Worm (Caenorhabditis elegans) whole organism, midembryonic: ENCODE data around the gene tag-10.

Source experiments
- T22C8.4 ChIP-seq: fragments of 200-800 bp; sonication (Bioruptor generic); IDR thresholded peaks from 2 replicates; pipeline ENCODE4 v1.3.6; 2022; ENCODE audit warnings: missing genetic modification characterization, missing compliant biosample characterization
- cog-1 ChIP-seq: sonication (generic microtip); optimal IDR thresholded peaks from 2 replicates; lab custom pipeline; 2016; ENCODE audit warnings: missing genetic modification characterization, missing compliant biosample characterization
- flt-1 ChIP-seq: fragments of 200-800 bp; sonication (Bioruptor generic); IDR thresholded peaks from 2 replicates; pipeline ENCODE4 v1.3.6; 2022; ENCODE audit warnings: missing genetic modification characterization, missing compliant biosample characterization
- klf-2 ChIP-seq: fragments of 200-800 bp; sonication (Bioruptor generic); conservative IDR thresholded peaks from 2 replicates; pipeline ENCODE4 v1.3.6; 2022; ENCODE audit warnings: missing genetic modification reagents, missing genetic modification characterization, missing compliant biosample characterization
- med-1 ChIP-seq: sonication (generic microtip); optimal IDR thresholded peaks from 2 replicates; lab custom pipeline; 2017; ENCODE audit warnings: missing genetic modification characterization, mild to moderate bottlenecking, missing compliant biosample characterization, antibody characterized with exemption, missing genetic modification reagents; ENCODE audit not compliant: insufficient read depth
- ref-1 ChIP-seq: fragments of 200-800 bp; sonication (Bioruptor generic); conservative IDR thresholded peaks from 2 replicates; pipeline ENCODE4 v1.3.6; 2022; ENCODE audit warnings: missing genetic modification reagents, missing genetic modification characterization, missing compliant biosample characterization
- tab-1 ChIP-seq: fragments of 200-800 bp; sonication (Bioruptor generic); IDR thresholded peaks from 2 replicates; pipeline ENCODE4 v1.3.6; 2022; ENCODE audit warnings: missing genetic modification characterization, missing compliant biosample characterization
- ztf-29 ChIP-seq: fragments of 200-800 bp; sonication (Bioruptor generic); IDR thresholded peaks from 2 replicates; pipeline ENCODE4 v1.3.6; 2022; ENCODE audit warnings: missing genetic modification reagents, missing genetic modification characterization, missing compliant biosample characterization

DNA sequence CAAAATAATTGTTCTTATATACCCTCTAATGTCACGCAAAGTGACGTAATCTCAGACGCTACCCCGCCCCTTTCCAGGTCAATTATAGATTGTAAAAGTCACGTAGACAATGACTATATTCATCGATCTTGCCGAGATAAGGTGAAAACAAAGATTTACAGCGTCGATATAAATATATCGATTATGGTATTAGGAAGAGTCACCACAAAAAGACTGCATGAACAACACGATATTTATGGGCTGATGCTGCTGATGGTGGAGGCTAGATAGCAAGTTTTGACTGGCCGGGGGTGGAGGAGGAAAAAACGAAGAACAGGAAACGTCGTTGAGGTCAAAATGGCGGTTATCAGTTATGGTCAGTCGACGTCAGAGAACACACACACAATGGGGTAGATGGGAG is 6.2 kb downstream of the tag-10 start:
- TF ChIP-seq T22C8.4 (GFP tag; lab: Robert Waterston, UW) (no peak), med-1 (GFP tag; lab: Kevin White, UChicago) (no peak), flt-1 (GFP tag; lab: Robert Waterston, UW) (no peak), tab-1 (GFP tag; lab: Robert Waterston, UW) (no peak), ztf-29 (GFP tag; lab: Robert Waterston, UW) (no peak), ref-1 (no peak), klf-2 (no peak), cog-1 (no peak)
